Fruit fly (Drosophila melanogaster) whole organism, embryonic: Measurements from ENCODE around the gene scpr-B.

Experiments used
- Asciz ChIP-seq: fragments of 200-800 bp; sonication (Bioruptor generic); optimal IDR thresholded peaks from 2 replicates; lab custom pipeline; 2017; ENCODE audit warnings: missing biosample characterization, mild to moderate bottlenecking, missing genetic modification characterization, missing genetic modification reagents
- B-H1 ChIP-seq: fragments of 200-800 bp; sonication (Bioruptor generic); IDR thresholded peaks from 3 replicates; pipeline ENCODE4 v1.3.6; 2022; ENCODE audit warnings: missing biosample characterization, missing genetic modification characterization
- Bdp1 ChIP-seq: fragments of 200-800 bp; sonication (Bioruptor generic); optimal IDR thresholded peaks from 3 replicates; lab custom pipeline; 2016; ENCODE audit warnings: missing biosample characterization, missing genetic modification characterization
- CG10431 ChIP-seq: fragments of 200-800 bp; sonication (Bioruptor generic); optimal IDR thresholded peaks from 3 replicates; lab custom pipeline; 2018; ENCODE audit warnings: missing biosample characterization, mild to moderate bottlenecking, missing genetic modification characterization
- CG11456 ChIP-seq: fragments of 200-800 bp; sonication (Bioruptor generic); IDR thresholded peaks from 3 replicates; pipeline ENCODE4 v1.3.6; 2022; ENCODE audit warnings: missing biosample characterization, missing genetic modification characterization
- CG11560 ChIP-seq: fragments of 200-800 bp; sonication (Bioruptor generic); IDR thresholded peaks from 3 replicates; pipeline ENCODE4 v1.3.6; 2022; ENCODE audit warnings: missing biosample characterization, missing genetic modification characterization
- CG15073 ChIP-seq: fragments of 200-800 bp; sonication (Bioruptor generic); optimal IDR thresholded peaks from 2 replicates; lab custom pipeline; 2016; ENCODE audit warnings: missing biosample characterization, missing genetic modification characterization
- CG1647 ChIP-seq: fragments of 200-800 bp; sonication (Bioruptor generic); optimal IDR thresholded peaks from 3 replicates; lab custom pipeline; 2016; ENCODE audit warnings: missing biosample characterization, missing genetic modification characterization
- CG16863 ChIP-seq: fragments of 200-800 bp; sonication (Bioruptor generic); optimal IDR thresholded peaks from 3 replicates; lab custom pipeline; 2016; ENCODE audit warnings: missing biosample characterization, missing genetic modification characterization
- CG30431 ChIP-seq: fragments of 200-800 bp; sonication (Bioruptor generic); optimal IDR thresholded peaks from 2 replicates; lab custom pipeline; 2017; ENCODE audit warnings: missing biosample characterization, missing genetic modification characterization
- CG31388 ChIP-seq: fragments of 200-800 bp; sonication (Bioruptor generic); optimal IDR thresholded peaks from 2 replicates; lab custom pipeline; 2016; ENCODE audit warnings: missing biosample characterization, missing genetic modification characterization
- CG3995 ChIP-seq: fragments of 200-800 bp; sonication (Bioruptor generic); optimal IDR thresholded peaks from 3 replicates; lab custom pipeline; 2016; ENCODE audit warnings: missing biosample characterization, missing genetic modification characterization
- CG42726 ChIP-seq: fragments of 200-800 bp; sonication (Bioruptor generic); IDR thresholded peaks from 2 replicates; pipeline ENCODE4 v1.3.6; 2022; ENCODE audit warnings: missing biosample characterization, missing genetic modification characterization; ENCODE audit not compliant: partially characterized antibody
- CG4282 ChIP-seq: fragments of 200-800 bp; sonication (Bioruptor generic); optimal IDR thresholded peaks from 2 replicates; lab custom pipeline; 2016; ENCODE audit warnings: missing biosample characterization, missing genetic modification characterization
- CG4730 ChIP-seq: fragments of 200-800 bp; sonication (Bioruptor generic); IDR thresholded peaks from 2 replicates; pipeline ENCODE4 v1.3.6; 2022; ENCODE audit warnings: missing biosample characterization, missing genetic modification characterization
- CG7745 ChIP-seq: fragments of 200-800 bp; sonication (Bioruptor generic); optimal IDR thresholded peaks from 2 replicates; lab custom pipeline; 2018; ENCODE audit warnings: missing biosample characterization, mild to moderate bottlenecking, missing genetic modification characterization, moderate library complexity
- CG9437 ChIP-seq: fragments of 200-800 bp; sonication (Bioruptor generic); optimal IDR thresholded peaks from 2 replicates; lab custom pipeline; 2018; ENCODE audit warnings: missing biosample characterization, mild to moderate bottlenecking, missing genetic modification characterization
- CTCF ChIP-seq: fragments of 200-800 bp; sonication (Bioruptor generic); optimal IDR thresholded peaks from 2 replicates; lab custom pipeline; 2017; ENCODE audit warnings: missing biosample characterization, mild to moderate bottlenecking, missing genetic modification characterization, moderate library complexity
- Deaf1 ChIP-seq: fragments of 200-800 bp; optimal IDR thresholded peaks from 3 replicates; lab custom pipeline; 2019; ENCODE audit warnings: missing biosample characterization, mild to moderate bottlenecking, missing genetic modification characterization, moderate library complexity
- Doc2 ChIP-seq: fragments of 200-800 bp; sonication (Bioruptor generic); IDR thresholded peaks from 2 replicates; pipeline ENCODE4 v1.3.6; 2022; ENCODE audit warnings: missing biosample characterization, missing genetic modification characterization
- E2f1 ChIP-seq: fragments of 200-800 bp; sonication (Bioruptor generic); IDR thresholded peaks from 2 replicates; pipeline ENCODE4 v1.3.6; 2022; ENCODE audit warnings: missing biosample characterization, missing genetic modification characterization
- E2f2 ChIP-seq: fragments of 200-800 bp; sonication (Bioruptor generic); IDR thresholded peaks from 2 replicates; pipeline ENCODE4 v1.3.6; 2022; ENCODE audit warnings: missing biosample characterization, missing genetic modification characterization
- Ets65A ChIP-seq: fragments of 200-800 bp; sonication (Bioruptor generic); peaks from one replicate; lab custom pipeline; 2016; ENCODE audit warnings: missing biosample characterization, missing genetic modification characterization
- Optix ChIP-seq: fragments of 200-800 bp; sonication (Bioruptor generic); IDR thresholded peaks from 3 replicates; pipeline ENCODE4 v1.3.6; 2022; ENCODE audit warnings: missing biosample characterization, missing genetic modification characterization
- Tbp ChIP-seq: fragments of >200 bp; optimal IDR thresholded peaks from 2 replicates; lab custom pipeline; 2018; ENCODE audit warnings: missing biosample characterization, missing genetic modification characterization
- ara ChIP-seq: fragments of 200-800 bp; sonication (Bioruptor generic); IDR thresholded peaks from 2 replicates; pipeline ENCODE4 v1.3.6; 2022; ENCODE audit warnings: missing biosample characterization, missing genetic modification characterization
- ato ChIP-seq: fragments of 200-800 bp; sonication (Bioruptor generic); IDR thresholded peaks from 2 replicates; pipeline ENCODE4 v1.3.6; 2022; ENCODE audit warnings: missing biosample characterization, missing genetic modification characterization; ENCODE audit not compliant: partially characterized antibody
- az2 ChIP-seq: fragments of 200-800 bp; sonication (Bioruptor generic); optimal IDR thresholded peaks from 3 replicates; lab custom pipeline; 2016; ENCODE audit warnings: missing biosample characterization, missing genetic modification characterization
- cato ChIP-seq: fragments of 200-800 bp; sonication (Bioruptor generic); optimal IDR thresholded peaks from 2 replicates; lab custom pipeline; 2016; ENCODE audit warnings: missing biosample characterization, missing genetic modification characterization, borderline replicate concordance
- chif ChIP-seq, 2 experiments: fragments of 200-800 bp; sonication (Bioruptor generic); optimal IDR thresholded peaks; 3 replicates each; lab custom pipeline; 2016; ENCODE audit warnings: missing biosample characterization in 2 of 2, missing genetic modification characterization in 2 of 2
- ci ChIP-seq: fragments of 200-800 bp; sonication (Bioruptor generic); IDR thresholded peaks from 3 replicates; pipeline ENCODE4 v1.3.6; 2022; ENCODE audit warnings: missing biosample characterization, missing genetic modification characterization
- crol ChIP-seq: fragments of 200-800 bp; sonication (Bioruptor generic); IDR thresholded peaks from 2 replicates; pipeline ENCODE4 v1.3.6; 2022; ENCODE audit warnings: missing biosample characterization, missing genetic modification characterization
- esg ChIP-seq: fragments of 200-800 bp; sonication (Bioruptor generic); conservative IDR thresholded peaks from 2 replicates; pipeline ENCODE4 v1.3.6; 2022; ENCODE audit warnings: missing biosample characterization, missing genetic modification characterization
- ftz-f1 ChIP-seq: fragments of 200-800 bp; sonication (Bioruptor generic); optimal IDR thresholded peaks from 2 replicates; lab custom pipeline; 2016; ENCODE audit warnings: missing biosample characterization, missing genetic modification characterization
- gro ChIP-seq: fragments of 200-800 bp; sonication (Bioruptor generic); optimal IDR thresholded peaks from 2 replicates; lab custom pipeline; 2016; ENCODE audit warnings: missing biosample characterization, missing genetic modification characterization
- gsb-n ChIP-seq: fragments of 200-800 bp; sonication (Bioruptor generic); optimal IDR thresholded peaks from 3 replicates; lab custom pipeline; 2018; ENCODE audit warnings: missing biosample characterization, mild to moderate bottlenecking, missing genetic modification characterization
- gt ChIP-seq: fragments of 200-800 bp; sonication (Bioruptor generic); IDR thresholded peaks from 2 replicates; pipeline ENCODE4 v1.3.6; 2022; ENCODE audit warnings: missing biosample characterization, missing genetic modification characterization
- klu ChIP-seq: fragments of 200-800 bp; sonication (Bioruptor generic); IDR thresholded peaks from 2 replicates; pipeline ENCODE4 v1.3.6; 2022; ENCODE audit warnings: missing biosample characterization, missing genetic modification characterization
- lab ChIP-seq: fragments of 200-800 bp; sonication (Bioruptor generic); optimal IDR thresholded peaks from 3 replicates; lab custom pipeline; 2017; ENCODE audit warnings: missing biosample characterization, missing genetic modification characterization, mild to moderate bottlenecking, moderate library complexity, missing genetic modification reagents
- nau ChIP-seq: fragments of 200-800 bp; sonication (Bioruptor generic); optimal IDR thresholded peaks from 3 replicates; lab custom pipeline; 2017; ENCODE audit warnings: missing biosample characterization, mild to moderate bottlenecking, missing genetic modification characterization, missing genetic modification reagents
- p53 ChIP-seq: fragments of 200-800 bp; sonication (Bioruptor generic); optimal IDR thresholded peaks from 2 replicates; lab custom pipeline; 2016; ENCODE audit warnings: missing biosample characterization, missing genetic modification characterization
- pros ChIP-seq: fragments of 200-800 bp; sonication (Bioruptor generic); optimal IDR thresholded peaks from 3 replicates; lab custom pipeline; 2019; ENCODE audit warnings: missing biosample characterization, mild to moderate bottlenecking, missing genetic modification characterization, moderate library complexity
- pum ChIP-seq: fragments of 200-800 bp; sonication (Bioruptor generic); optimal IDR thresholded peaks from 2 replicates; lab custom pipeline; 2016; ENCODE audit warnings: missing biosample characterization, missing genetic modification characterization
- sd ChIP-seq: fragments of 200-800 bp; sonication (Bioruptor generic); optimal IDR thresholded peaks from 3 replicates; lab custom pipeline; 2018; ENCODE audit warnings: missing biosample characterization, mild to moderate bottlenecking, missing genetic modification characterization, moderate library complexity
- slbo ChIP-seq: fragments of 200-800 bp; sonication (Bioruptor generic); IDR thresholded peaks from 2 replicates; pipeline ENCODE4 v1.3.6; 2022; ENCODE audit warnings: missing biosample characterization, missing genetic modification characterization
- sqz ChIP-seq: fragments of 200-800 bp; sonication (Bioruptor generic); optimal IDR thresholded peaks from 3 replicates; lab custom pipeline; 2018; ENCODE audit warnings: missing biosample characterization, mild to moderate bottlenecking, missing genetic modification characterization
- sr ChIP-seq: fragments of 200-800 bp; sonication (Bioruptor generic); IDR thresholded peaks from 3 replicates; pipeline ENCODE4 v1.3.6; 2022; ENCODE audit warnings: missing biosample characterization, missing genetic modification characterization
- trh ChIP-seq: fragments of 200-800 bp; sonication (Bioruptor generic); optimal IDR thresholded peaks from 2 replicates; lab custom pipeline; 2016; ENCODE audit warnings: missing biosample characterization, missing genetic modification characterization
- usp ChIP-seq: fragments of >200 bp; optimal IDR thresholded peaks from 2 replicates; lab custom pipeline; 2017; ENCODE audit warnings: missing biosample characterization, missing genetic modification characterization
- wek ChIP-seq: fragments of 200-800 bp; sonication (Bioruptor generic); optimal IDR thresholded peaks from 3 replicates; lab custom pipeline; 2018; ENCODE audit warnings: missing biosample characterization, mild to moderate bottlenecking, missing genetic modification characterization, moderate library complexity
- wor ChIP-seq: fragments of 200-800 bp; sonication (Bioruptor generic); IDR thresholded peaks from 2 replicates; pipeline ENCODE4 v1.3.6; 2022; ENCODE audit warnings: missing biosample characterization, missing genetic modification characterization

Gene scpr-B

DNA sequence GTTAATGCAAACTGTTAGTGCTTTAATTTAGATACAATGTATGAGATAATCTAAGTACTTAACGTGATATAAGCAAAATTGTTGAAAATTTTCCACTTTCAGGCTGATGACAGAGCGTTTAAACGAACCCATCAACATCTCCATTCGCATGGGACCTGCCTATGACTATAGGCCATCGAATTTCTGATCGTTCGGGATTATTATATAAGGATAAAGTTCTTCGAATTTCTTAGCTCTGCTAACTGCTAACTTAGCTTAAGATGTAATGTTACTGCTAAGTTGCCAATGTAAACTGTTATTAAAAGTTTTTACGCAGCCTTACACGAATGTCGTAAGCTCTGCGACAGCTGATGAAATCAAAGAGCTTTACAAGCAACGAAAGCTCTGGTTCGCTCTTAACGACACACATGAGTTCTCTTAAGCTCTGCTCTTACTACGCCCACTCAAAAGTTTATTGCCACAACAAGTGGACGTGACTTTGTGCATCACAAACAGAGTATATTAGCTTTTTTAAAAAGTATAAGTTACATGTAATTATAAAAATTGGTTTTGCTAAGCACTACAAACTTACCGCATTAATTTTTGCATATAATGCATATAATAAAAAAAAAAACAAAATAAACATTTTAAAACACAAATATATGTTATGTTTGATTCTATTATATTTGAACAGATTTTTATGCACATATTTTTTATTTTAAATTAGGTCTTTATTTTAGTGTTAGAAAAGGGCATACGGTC is 44.0 kb downstream of the scpr-B start (continued):
- TF ChIP-seq ci (GFP tag; lab: Robert Waterston, UW) (peak; percentile 96), Bdp1 (peak; percentile 80), CG9437 (GFP tag; lab: Kevin White, UChicago) (peak; percentile 97), gsb-n (tag; lab: Kevin White, UChicago) (peak; percentile 98), sd (tag; lab: Kevin White, UChicago) (peak; percentile 94), CG1647 (GFP tag; lab: Kevin White, UChicago) (peak; percentile 81), E2f2 (GFP tag; lab: Robert Waterston, UW) (peak; percentile 87), Optix (GFP tag; lab: Robert Waterston, UW) (no peak; the same call in 2 of the 3 replicates), p53 (GFP tag; lab: Kevin White, UChicago) (peak; percentile 29), gro (GFP tag; lab: Kevin White, UChicago) (peak; percentile 41), ara (GFP tag; lab: Robert Waterston, UW) (peak; percentile 96), Asciz (GFP tag; lab: Kevin White, UChicago) (peak; percentile 99), wek (GFP tag; lab: Kevin White, UChicago) (peak; percentile 57), CG31388 (peak; percentile 88), CG15073 (GFP tag; lab: Kevin White, UChicago) (peak; percentile 70), chif (GFP tag; optimal IDR thresholded peaks at IDR 0.05; lab: Kevin White, UChicago) (peak; percentile 69 to 88), az2 (peak; percentile 96), CG10431 (GFP tag; lab: Kevin White, UChicago) (peak; percentile 97), wor (GFP tag; lab: Robert Waterston, UW) (peak; percentile 99), slbo (GFP tag; lab: Robert Waterston, UW) (peak; percentile 99), CG42726 (GFP tag; lab: Robert Waterston, UW) (no peak), CG7745 (tag; lab: Kevin White, UChicago) (no peak), CTCF (peak; percentile 67), trh (GFP tag; lab: Kevin White, UChicago) (peak; percentile 98), Doc2 (GFP tag; lab: Robert Waterston, UW) (peak; percentile 93), CG11560 (tag; lab: Robert Waterston, UW) (peak; percentile 93), nau (GFP tag; lab: Kevin White, UChicago) (peak; percentile 97), pum (GFP tag; lab: Kevin White, UChicago) (peak; percentile 82), CG4282 (GFP tag; lab: Kevin White, UChicago) (no peak), Ets65A (GFP tag; lab: Kevin White, UChicago) (peak; percentile 99), esg (GFP tag; lab: Robert Waterston, UW) (peak; percentile 99), CG3995 (GFP tag; lab: Kevin White, UChicago) (peak; percentile 81), lab (peak; percentile 99), CG4730 (GFP tag; lab: Robert Waterston, UW) (peak; percentile 97), gt (peak; percentile 96), CG16863 (GFP tag; lab: Kevin White, UChicago) (peak; percentile 88), cato (peak; percentile 87), sr (GFP tag; lab: Robert Waterston, UW) (peak; percentile 94), pros (GFP tag; lab: Kevin White, UChicago) (peak; percentile 77), ato (GFP tag; lab: Robert Waterston, UW) (no peak), usp (GFP tag; lab: Kevin White, UChicago) (no peak), ftz-f1 (GFP tag; lab: Kevin White, UChicago) (peak; percentile 46), crol (GFP tag; lab: Robert Waterston, UW) (peak; percentile 73), CG11456 (GFP tag; lab: Robert Waterston, UW) (peak; percentile 98), sqz (peak; percentile 96), E2f1 (GFP tag; lab: Robert Waterston, UW) (peak; percentile 98), CG30431 (GFP tag; lab: Kevin White, UChicago) (peak; percentile 97), B-H1 (peak; percentile 98), klu (GFP tag; lab: Robert Waterston, UW) (peak; percentile 99), Deaf1 (tag; lab: Kevin White, UChicago) (peak; percentile 76), Tbp (GFP tag; lab: Kevin White, UChicago) (no peak)
